Worm (Caenorhabditis elegans) whole organism, late embryonic: ENCODE results near the gene pqn-25.

ENCODE experiments used
- C08G9.2 ChIP-seq: sonication (generic microtip); optimal IDR thresholded peaks from 2 replicates; lab custom pipeline; 2016; ENCODE audit warnings: mild to moderate bottlenecking, missing genetic modification characterization, moderate library complexity, missing compliant biosample characterization
- C38D4.7 ChIP-seq: fragments of 200-800 bp; sonication (Bioruptor generic); optimal IDR thresholded peaks from 2 replicates; lab custom pipeline; 2018; ENCODE audit warnings: mild to moderate bottlenecking, missing genetic modification characterization, moderate library complexity, missing compliant biosample characterization
- F13H6.1 ChIP-seq: sonication (generic microtip); optimal IDR thresholded peaks from 2 replicates; lab custom pipeline; 2016; ENCODE audit warnings: missing genetic modification characterization, missing compliant biosample characterization
- K09A11.1 ChIP-seq: sonication (generic microtip); optimal IDR thresholded peaks from 2 replicates; lab custom pipeline; 2017; ENCODE audit warnings: antibody characterized with exemption, mild to moderate bottlenecking, missing genetic modification characterization, missing compliant biosample characterization; ENCODE audit not compliant: insufficient read depth
- T23F11.4 ChIP-seq: fragments of 200-800 bp; sonication (Bioruptor generic); optimal IDR thresholded peaks from 2 replicates; lab custom pipeline; 2018; ENCODE audit warnings: mild to moderate bottlenecking, missing genetic modification characterization, missing compliant biosample characterization
- Y22D7AL.16 ChIP-seq: sonication (generic microtip); optimal IDR thresholded peaks from 2 replicates; lab custom pipeline; 2016; ENCODE audit warnings: missing genetic modification characterization, missing compliant biosample characterization
- ahr-1 ChIP-seq: sonication (generic microtip); optimal IDR thresholded peaks from 2 replicates; lab custom pipeline; 2016; ENCODE audit warnings: missing genetic modification characterization, missing compliant biosample characterization
- ama-1 ChIP-seq: fragments of 150-350 bp; optimal IDR thresholded peaks from 2 replicates; lab custom pipeline; 2014
- ceh-14 ChIP-seq: sonication (generic microtip); optimal IDR thresholded peaks from 2 replicates; lab custom pipeline; 2016; ENCODE audit warnings: missing genotype, missing genetic modification characterization, missing compliant biosample characterization
- ceh-19 ChIP-seq: fragments of 200-800 bp; sonication (Bioruptor generic); optimal IDR thresholded peaks from 2 replicates; lab custom pipeline; 2018; ENCODE audit warnings: mild to moderate bottlenecking, missing genetic modification characterization, missing compliant biosample characterization
- ceh-2 ChIP-seq: sonication (generic microtip); optimal IDR thresholded peaks from 2 replicates; lab custom pipeline; 2016; ENCODE audit warnings: missing genotype, missing genetic modification characterization, missing compliant biosample characterization
- ceh-22 ChIP-seq: sonication (generic microtip); optimal IDR thresholded peaks from 2 replicates; lab custom pipeline; 2017; ENCODE audit warnings: missing biosample characterization, missing genetic modification characterization
- ceh-24 ChIP-seq: sonication (generic microtip); optimal IDR thresholded peaks from 2 replicates; lab custom pipeline; 2016; ENCODE audit warnings: mild to moderate bottlenecking, missing genetic modification characterization, missing compliant biosample characterization
- ceh-31 ChIP-seq: sonication (generic microtip); optimal IDR thresholded peaks from 2 replicates; lab custom pipeline; 2016; ENCODE audit warnings: missing genetic modification characterization, missing compliant biosample characterization
- ceh-34 ChIP-seq: sonication (generic microtip); optimal IDR thresholded peaks from 2 replicates; lab custom pipeline; 2016; ENCODE audit warnings: mild to moderate bottlenecking, missing genetic modification characterization, missing compliant biosample characterization
- ceh-48 ChIP-seq: sonication (generic microtip); optimal IDR thresholded peaks from 2 replicates; lab custom pipeline; 2016; ENCODE audit warnings: missing genetic modification characterization, inconsistent platforms, missing compliant biosample characterization
- che-1 ChIP-seq: sonication (generic microtip); optimal IDR thresholded peaks from 2 replicates; lab custom pipeline; 2016; ENCODE audit warnings: mild to moderate bottlenecking, missing genetic modification characterization, missing compliant biosample characterization
- dve-1 ChIP-seq: sonication (generic microtip); optimal IDR thresholded peaks from 2 replicates; lab custom pipeline; 2017; ENCODE audit warnings: antibody characterized with exemption, mild to moderate bottlenecking, missing genetic modification characterization, missing compliant biosample characterization
- elt-4 ChIP-seq: sonication (generic microtip); optimal IDR thresholded peaks from 2 replicates; lab custom pipeline; 2016; ENCODE audit warnings: missing genetic modification characterization, missing compliant biosample characterization
- fax-1 ChIP-seq: sonication (generic microtip); optimal IDR thresholded peaks from 2 replicates; lab custom pipeline; 2016; ENCODE audit warnings: missing genotype, missing genetic modification characterization, missing compliant biosample characterization
- fkh-10 ChIP-seq: fragments of 150-350 bp; optimal IDR thresholded peaks from 2 replicates; lab custom pipeline; 2014; ENCODE audit warnings: missing biosample characterization, missing genetic modification reagents, missing genetic modification characterization
- hlh-15 ChIP-seq: sonication (generic microtip); optimal IDR thresholded peaks from 2 replicates; lab custom pipeline; 2016; ENCODE audit warnings: missing genetic modification characterization, missing compliant biosample characterization
- hlh-30 ChIP-seq: sonication (generic microtip); optimal IDR thresholded peaks from 2 replicates; lab custom pipeline; 2017; ENCODE audit warnings: antibody characterized with exemption, missing genetic modification characterization, missing compliant biosample characterization; ENCODE audit not compliant: insufficient read depth
- hlh-8 ChIP-seq: sonication (generic microtip); optimal IDR thresholded peaks from 2 replicates; lab custom pipeline; 2016; ENCODE audit warnings: missing genotype, missing genetic modification characterization, missing compliant biosample characterization
- lim-6 ChIP-seq: sonication (generic microtip); optimal IDR thresholded peaks from 2 replicates; lab custom pipeline; 2016; ENCODE audit warnings: missing genetic modification characterization, missing compliant biosample characterization
- mec-3 ChIP-seq: sonication (generic microtip); optimal IDR thresholded peaks from 2 replicates; lab custom pipeline; 2016; ENCODE audit warnings: borderline replicate concordance, missing genetic modification characterization, missing compliant biosample characterization
- nfya-1 ChIP-seq: sonication (generic microtip); optimal IDR thresholded peaks from 2 replicates; lab custom pipeline; 2017; ENCODE audit warnings: missing genetic modification characterization, mild to moderate bottlenecking, missing compliant biosample characterization, antibody characterized with exemption, moderate library complexity
- nhr-11 ChIP-seq: fragments of 150-350 bp; optimal IDR thresholded peaks from 2 replicates; lab custom pipeline; 2014; ENCODE audit warnings: missing biosample characterization, missing genetic modification characterization
- odd-2 ChIP-seq: sonication (generic microtip); optimal IDR thresholded peaks from 2 replicates; lab custom pipeline; 2017; ENCODE audit warnings: antibody characterized with exemption, mild to moderate bottlenecking, missing genetic modification characterization, missing compliant biosample characterization
- pat-9 ChIP-seq: fragments of 200-800 bp; sonication (Bioruptor generic); optimal IDR thresholded peaks from 2 replicates; lab custom pipeline; 2018; ENCODE audit warnings: mild to moderate bottlenecking, missing genetic modification characterization, moderate library complexity, missing compliant biosample characterization
- pax-1 ChIP-seq: fragments of 150-350 bp; optimal IDR thresholded peaks from 2 replicates; lab custom pipeline; 2014; ENCODE audit warnings: missing biosample characterization, missing genetic modification characterization
- pha-2 ChIP-seq: sonication (generic microtip); optimal IDR thresholded peaks from 2 replicates; lab custom pipeline; 2017; ENCODE audit warnings: mild to moderate bottlenecking, missing genetic modification characterization, missing compliant biosample characterization
- pha-4 ChIP-seq: fragments of 150-350 bp; optimal IDR thresholded peaks from 2 replicates; lab custom pipeline; 2018; ENCODE audit warnings: missing biosample characterization, missing genetic modification reagents, missing genetic modification characterization
- pros-1 ChIP-seq: fragments of 150-350 bp; optimal IDR thresholded peaks from 2 replicates; lab custom pipeline; 2014; ENCODE audit warnings: missing biosample characterization, missing genetic modification reagents, missing genetic modification characterization
- rnt-1 ChIP-seq: sonication (generic microtip); optimal IDR thresholded peaks from 2 replicates; lab custom pipeline; 2016; ENCODE audit warnings: missing genetic modification characterization, missing compliant biosample characterization
- sdc-2 ChIP-seq: sonication (generic microtip); optimal IDR thresholded peaks from 2 replicates; lab custom pipeline; 2016; ENCODE audit warnings: missing genotype, missing genetic modification characterization, missing compliant biosample characterization
- sox-4 ChIP-seq: sonication (generic microtip); optimal IDR thresholded peaks from 2 replicates; lab custom pipeline; 2017; ENCODE audit warnings: mild to moderate bottlenecking, missing genetic modification characterization, inconsistent platforms, missing compliant biosample characterization
- tbx-2 ChIP-seq: sonication (generic microtip); optimal IDR thresholded peaks from 2 replicates; lab custom pipeline; 2016; ENCODE audit warnings: missing genetic modification characterization, missing compliant biosample characterization
- tbx-7 ChIP-seq: sonication (generic microtip); optimal IDR thresholded peaks from 2 replicates; lab custom pipeline; 2016; ENCODE audit warnings: missing genotype, missing genetic modification characterization, missing compliant biosample characterization
- ttx-3 ChIP-seq: sonication (generic microtip); optimal IDR thresholded peaks from 2 replicates; lab custom pipeline; 2016; ENCODE audit warnings: missing genetic modification reagents, missing genetic modification characterization, missing compliant biosample characterization
- unc-3 ChIP-seq, 2 experiments: fragments of 200-800 bp in 1 of 2; sonication (Bioruptor generic) in 1 of 2; sonication (generic microtip) in 1 of 2; conservative IDR thresholded peaks in 1 of 2; optimal IDR thresholded peaks in 1 of 2; 2 replicates each; pipeline versions ENCODE4 v1.3.6 to Lab custom; 2016 to 2022; ENCODE audit warnings: missing compliant biosample characterization in 2 of 2, missing genetic modification characterization in 2 of 2, missing genetic modification reagents in 1 of 2
- unc-42 ChIP-seq: sonication (generic microtip); optimal IDR thresholded peaks from 2 replicates; lab custom pipeline; 2016; ENCODE audit warnings: missing genotype, missing genetic modification characterization, missing compliant biosample characterization
- unc-55 ChIP-seq: sonication (generic microtip); optimal IDR thresholded peaks from 2 replicates; lab custom pipeline; 2017; ENCODE audit warnings: missing biosample characterization, missing genetic modification reagents, missing genetic modification characterization
- unc-86 ChIP-seq: sonication (generic microtip); optimal IDR thresholded peaks from 2 replicates; lab custom pipeline; 2016; ENCODE audit warnings: missing genetic modification characterization, missing compliant biosample characterization
- zip-5 ChIP-seq: sonication (generic microtip); optimal IDR thresholded peaks from 2 replicates; lab custom pipeline; 2016; ENCODE audit warnings: missing genetic modification characterization, missing compliant biosample characterization

pqn-25 gene

DNA sequence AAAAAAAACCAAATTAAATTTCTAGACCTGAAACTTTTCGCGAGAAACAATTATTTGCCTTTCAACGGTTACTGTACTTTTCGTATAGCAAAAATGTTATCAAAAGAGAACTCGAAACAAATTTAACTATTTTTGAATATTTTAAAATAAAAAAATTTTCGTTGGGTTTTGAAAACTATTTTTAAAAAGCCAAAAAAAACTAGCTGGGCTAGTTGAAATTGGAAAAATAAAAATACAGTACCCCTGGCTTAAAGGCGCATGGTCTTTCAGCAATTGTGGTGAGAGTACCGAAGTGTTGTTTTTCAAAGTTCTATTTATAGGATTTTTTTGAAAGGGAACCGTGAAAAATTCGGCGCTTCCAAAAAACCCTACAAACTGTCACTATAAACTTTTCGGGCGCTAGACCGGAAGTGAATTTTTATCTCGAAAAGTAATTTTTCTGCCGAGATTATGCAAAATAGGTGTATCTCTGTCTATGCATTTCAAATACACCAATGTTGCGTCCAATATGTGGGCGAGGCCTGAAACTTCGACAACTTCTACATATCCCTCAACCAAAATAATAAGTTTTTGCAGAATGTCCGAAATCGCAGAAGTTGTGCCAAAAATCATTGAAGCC, 31.4 kb upstream of the pqn-25 start, which contains the start of gene D1044.1:
TSS of gene D1044.1 (plus strand) at position 569 of the 619 bp plus-strand sequence.
- TF ChIP-seq T23F11.4 (no peak), dve-1 (tag; lab: Kevin White, UChicago) (no peak), nhr-11 (tag; lab: Kevin White, UChicago) (no peak), ceh-34 (tag; lab: Kevin White, UChicago) (no peak), ceh-24 (tag; lab: Kevin White, UChicago) (no peak), tbx-7 (tag; lab: Kevin White, UChicago) (no peak), ceh-22 (tag; lab: Kevin White, UChicago) (no peak), elt-4 (tag; lab: Kevin White, UChicago) (no peak), lim-6 (tag; lab: Kevin White, UChicago) (no peak), C38D4.7 (no peak), tbx-2 (tag; lab: Kevin White, UChicago) (no peak), pha-4 (no peak), nfya-1 (tag; lab: Kevin White, UChicago) (no peak), fkh-10 (GFP tag; lab: Kevin White, UChicago) (no peak), hlh-15 (no peak), pat-9 (no peak)
- TF ChIP-seq, all 69 proteins: peak for 0

DNA sequence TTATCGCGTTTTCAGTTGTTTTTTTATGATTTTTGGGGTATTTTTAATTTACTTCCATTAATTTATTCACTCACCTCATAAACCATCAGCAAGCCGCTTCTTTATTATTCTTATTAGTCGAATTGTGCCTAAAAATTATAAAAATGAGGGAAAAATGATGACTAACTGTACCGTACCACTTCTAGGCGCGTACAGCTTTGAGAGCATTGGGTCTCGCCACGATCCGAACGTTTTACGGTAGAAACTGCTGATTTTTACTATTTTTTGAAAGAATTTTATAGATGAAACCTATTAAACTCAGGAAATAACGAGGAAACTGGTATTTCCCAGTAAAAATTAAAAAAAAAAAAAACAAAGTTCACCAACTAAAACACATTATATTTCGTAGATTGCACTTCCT, 30.6 kb upstream of the pqn-25 start, which contains the start of gene D1044.6:
TSS of gene D1044.6 (minus strand) at position 128 of the 400 bp plus-strand sequence.
- TF ChIP-seq ceh-31: no peak
- TF ChIP-seq ahr-1 (tag; lab: Kevin White, UChicago): no peak
- no peak for TF ChIP-seq ceh-19 (GFP tag; lab: Kevin White, UChicago)
- TF ChIP-seq unc-42: no peak
- TF ChIP-seq ceh-48: no peak
- no peak for TF ChIP-seq unc-3 (GFP tag; conservative IDR thresholded peaks at IDR 0.05; lab: Robert Waterston, UW)
- TF ChIP-seq unc-3 (tag; optimal IDR thresholded peaks at IDR 0.05; lab: Kevin White, UChicago): no peak
- no peak for TF ChIP-seq tbx-2 (tag; lab: Kevin White, UChicago)
- TF ChIP-seq pax-1: no peak
- TF ChIP-seq lim-6 (tag; lab: Kevin White, UChicago): no peak
- no peak for TF ChIP-seq dve-1 (tag; lab: Kevin White, UChicago)
- no peak for TF ChIP-seq mec-3 (tag; lab: Kevin White, UChicago)
- no peak for TF ChIP-seq T23F11.4
- TF ChIP-seq che-1 (tag; lab: Kevin White, UChicago): no peak
- no peak for TF ChIP-seq sdc-2 (tag; lab: Kevin White, UChicago)
- TF ChIP-seq ceh-2 (tag; lab: Kevin White, UChicago): no peak
- TF ChIP-seq hlh-8 (tag; lab: Kevin White, UChicago): no peak
- TF ChIP-seq hlh-30 (tag; lab: Kevin White, UChicago): no peak
- TF ChIP-seq unc-55 (GFP tag; lab: Kevin White, UChicago): no peak
- no peak for TF ChIP-seq nfya-1 (tag; lab: Kevin White, UChicago)
- TF ChIP-seq ama-1 (lab: Kevin White, UChicago): no peak

ce11 chrIII:5541777-5542176, 29.4 kb upstream of the pqn-25 start:
- no peak for TF ChIP-seq unc-86 (tag; lab: Kevin White, UChicago)
- no peak for TF ChIP-seq sdc-2 (tag; lab: Kevin White, UChicago)
- TF ChIP-seq fax-1: no peak
- no peak for TF ChIP-seq ceh-14
- no peak for TF ChIP-seq rnt-1 (tag; lab: Kevin White, UChicago)

- no peak for TF ChIP-seq Y22D7AL.16 (tag; lab: Kevin White, UChicago)
- TF ChIP-seq hlh-15: no peak
- no peak for TF ChIP-seq F13H6.1 (tag; lab: Kevin White, UChicago)
- TF ChIP-seq unc-42: no peak
- no peak for TF ChIP-seq odd-2 (tag; lab: Kevin White, UChicago)
- TF ChIP-seq ceh-24 (tag; lab: Kevin White, UChicago): no peak
- no peak for TF ChIP-seq pha-2 (tag; lab: Kevin White, UChicago)
- no peak for TF ChIP-seq ttx-3 (tag; lab: Kevin White, UChicago)
- no peak for TF ChIP-seq lim-6 (tag; lab: Kevin White, UChicago)
- TF ChIP-seq K09A11.1 (tag; lab: Kevin White, UChicago): no peak
- no peak for TF ChIP-seq pros-1 (tag; lab: Kevin White, UChicago)
- no peak for TF ChIP-seq pax-1
- no peak for TF ChIP-seq nhr-11 (tag; lab: Kevin White, UChicago)
- no peak for TF ChIP-seq C08G9.2 (tag; lab: Kevin White, UChicago)
- TF ChIP-seq sox-4: no peak
- TF ChIP-seq zip-5 (tag; lab: Kevin White, UChicago): no peak
- no peak for TF ChIP-seq ahr-1 (tag; lab: Kevin White, UChicago)
Measured at ce11 chrIII:5525973-5526372, 13.6 kb upstream of the pqn-25 start, which contains the start of gene dex-1. TSS of gene dex-1 (plus strand) at chrIII:5526104.
